Fruit fly (Drosophila melanogaster) Kc167 (cell line): ENCODE data around the gene AlaRS-m.

Experiments
- h ChIP-seq: fragments of >200 bp; optimal IDR thresholded peaks from 3 replicates; lab custom pipeline; 2018; ENCODE audit warnings: missing external identifiers
- psq ChIP-seq: fragments of >200 bp; optimal IDR thresholded peaks from 2 replicates; lab custom pipeline; 2017; ENCODE audit warnings: missing external identifiers
- ttk ChIP-seq: sonication (Bioruptor generic); optimal IDR thresholded peaks from 2 replicates; lab custom pipeline; 2017; ENCODE audit warnings: missing external identifiers

DNA sequence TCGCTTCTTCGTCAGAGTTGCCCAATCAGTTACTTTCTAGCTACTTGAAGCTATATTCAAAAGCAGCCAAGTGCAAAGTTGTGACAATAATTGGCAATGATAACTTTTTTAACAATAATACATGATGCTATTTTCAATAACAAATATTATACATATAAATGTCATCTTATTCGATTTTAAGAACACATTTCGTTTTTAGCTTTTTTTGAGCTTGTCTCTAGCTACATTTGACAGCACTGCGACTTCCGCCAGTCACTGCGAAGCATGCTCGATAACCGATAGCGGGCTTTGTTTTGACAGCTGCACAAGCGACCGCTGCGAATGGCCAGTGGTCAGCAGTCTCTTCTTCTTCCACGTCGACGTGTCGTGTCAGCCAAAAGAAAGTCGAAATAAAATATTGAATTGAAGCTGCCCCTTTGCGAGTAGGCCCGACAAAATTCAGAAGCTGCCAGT, 6.5 kb downstream of the AlaRS-m start, which contains the start of the genes Gen and Srp54k:
- TF ChIP-seq psq (lab: Kevin White, UChicago) (no peak), ttk (lab: Kevin White, UChicago) (no peak), h (lab: Kevin White, UChicago) (no peak)
